Fruit fly (Drosophila melanogaster) whole organism, embryonic: ENCODE results near the gene Nasp.

Source experiments
- Abd-B ChIP-seq: fragments of 200-800 bp; sonication (Bioruptor generic); optimal IDR thresholded peaks from 2 replicates; lab custom pipeline; 2018; ENCODE audit warnings: missing biosample characterization, mild to moderate bottlenecking, missing genetic modification characterization, moderate library complexity
- Awh ChIP-seq: fragments of 200-800 bp; sonication (Bioruptor generic); IDR thresholded peaks from 2 replicates; pipeline ENCODE4, ENCODE4 v1.3.6; 2022; ENCODE audit warnings: missing biosample characterization, missing genetic modification characterization
- CG10209 ChIP-seq: fragments of 200-800 bp; sonication (Bioruptor generic); optimal IDR thresholded peaks from 3 replicates; lab custom pipeline; 2017; ENCODE audit warnings: missing biosample characterization, mild to moderate bottlenecking, missing genetic modification characterization, missing genetic modification reagents
- CG10431 ChIP-seq: fragments of 200-800 bp; sonication (Bioruptor generic); optimal IDR thresholded peaks from 3 replicates; lab custom pipeline; 2018; ENCODE audit warnings: missing biosample characterization, mild to moderate bottlenecking, missing genetic modification characterization
- CG10543 ChIP-seq: fragments of 200-800 bp; sonication (Bioruptor generic); optimal IDR thresholded peaks from 3 replicates; lab custom pipeline; 2017; ENCODE audit warnings: missing biosample characterization, mild to moderate bottlenecking, missing genetic modification characterization, moderate library complexity
- CG10959 ChIP-seq: fragments of 200-800 bp; sonication (Bioruptor generic); IDR thresholded peaks from 2 replicates; pipeline ENCODE4 v1.3.6; 2022; ENCODE audit warnings: missing biosample characterization, missing genetic modification characterization
- CG11093 ChIP-seq: fragments of 200-800 bp; sonication (Bioruptor generic); IDR thresholded peaks from 3 replicates; pipeline ENCODE4 v1.3.6; 2022; ENCODE audit warnings: missing biosample characterization, missing genetic modification characterization
- CG12659 ChIP-seq: fragments of 200-800 bp; sonication (Bioruptor generic); optimal IDR thresholded peaks from 3 replicates; lab custom pipeline; 2017; ENCODE audit warnings: mild to moderate bottlenecking, missing biosample characterization, missing genetic modification reagents, missing genetic modification characterization
- CG12942 ChIP-seq: fragments of 200-800 bp; sonication (Bioruptor generic); optimal IDR thresholded peaks from 3 replicates; lab custom pipeline; 2016; ENCODE audit warnings: missing biosample characterization, missing genetic modification characterization
- CG13123 ChIP-seq: fragments of 200-800 bp; sonication (Bioruptor generic); optimal IDR thresholded peaks from 2 replicates; lab custom pipeline; 2016; ENCODE audit warnings: missing biosample characterization, missing genetic modification characterization
- CG14014 ChIP-seq: fragments of 200-800 bp; sonication (Bioruptor generic); IDR thresholded peaks from 2 replicates; pipeline ENCODE4 v1.3.6; 2022; ENCODE audit warnings: missing biosample characterization, missing genetic modification characterization
- CG15696 ChIP-seq: fragments of 200-800 bp; sonication (Bioruptor generic); optimal IDR thresholded peaks from 2 replicates; lab custom pipeline; 2019; ENCODE audit warnings: missing biosample characterization, mild to moderate bottlenecking, missing genetic modification characterization, moderate library complexity
- CG18599 ChIP-seq: fragments of 200-800 bp; sonication (Bioruptor generic); optimal IDR thresholded peaks from 3 replicates; lab custom pipeline; 2017; ENCODE audit warnings: missing biosample characterization, missing genetic modification characterization, mild to moderate bottlenecking, moderate library complexity, missing genetic modification reagents
- CG18619 ChIP-seq: fragments of 200-800 bp; sonication (Bioruptor generic); optimal IDR thresholded peaks from 3 replicates; lab custom pipeline; 2017; ENCODE audit warnings: missing biosample characterization, mild to moderate bottlenecking, missing genetic modification characterization
- CG2712 ChIP-seq: fragments of 200-800 bp; optimal IDR thresholded peaks from 3 replicates; lab custom pipeline; 2019; ENCODE audit warnings: missing biosample characterization, mild to moderate bottlenecking, missing genetic modification characterization, moderate library complexity
- CG3281 ChIP-seq: fragments of 200-800 bp; sonication (Bioruptor generic); optimal IDR thresholded peaks from 3 replicates; lab custom pipeline; 2017; ENCODE audit warnings: missing biosample characterization, mild to moderate bottlenecking, missing genetic modification characterization
- CG3407 ChIP-seq: fragments of 200-800 bp; sonication (Bioruptor generic); optimal IDR thresholded peaks from 2 replicates; lab custom pipeline; 2018; ENCODE audit warnings: missing biosample characterization, mild to moderate bottlenecking, missing genetic modification characterization
- CG3838 ChIP-seq: fragments of 200-800 bp; sonication (Bioruptor generic); optimal IDR thresholded peaks from 3 replicates; lab custom pipeline; 2016; ENCODE audit warnings: missing biosample characterization, missing genetic modification characterization
- CG42726 ChIP-seq: fragments of 200-800 bp; sonication (Bioruptor generic); IDR thresholded peaks from 2 replicates; pipeline ENCODE4 v1.3.6; 2022; ENCODE audit warnings: missing biosample characterization, missing genetic modification characterization; ENCODE audit not compliant: partially characterized antibody
- CG4424 ChIP-seq: fragments of 200-800 bp; sonication (Bioruptor generic); optimal IDR thresholded peaks from 3 replicates; lab custom pipeline; 2016; ENCODE audit warnings: missing biosample characterization, missing genetic modification characterization
- CG6683 ChIP-seq: fragments of 200-800 bp; sonication (Bioruptor generic); optimal IDR thresholded peaks from 2 replicates; lab custom pipeline; 2017; ENCODE audit warnings: missing biosample characterization, mild to moderate bottlenecking, missing genetic modification characterization, missing genetic modification reagents
- CG6689 ChIP-seq: fragments of 200-800 bp; sonication (Bioruptor generic); IDR thresholded peaks from 2 replicates; pipeline ENCODE4 v1.3.6; 2022; ENCODE audit warnings: missing biosample characterization, missing genetic modification characterization
- CG6854 ChIP-seq: fragments of 200-800 bp; sonication (Bioruptor generic); optimal IDR thresholded peaks from 3 replicates; lab custom pipeline; 2017; ENCODE audit warnings: missing biosample characterization, mild to moderate bottlenecking, missing genetic modification characterization
- CG8388 ChIP-seq: fragments of 200-800 bp; sonication (Bioruptor generic); optimal IDR thresholded peaks from 2 replicates; lab custom pipeline; 2019; ENCODE audit warnings: missing biosample characterization, mild to moderate bottlenecking, missing genetic modification characterization, moderate library complexity
- CG9727 ChIP-seq: fragments of 200-800 bp; sonication (Bioruptor generic); optimal IDR thresholded peaks from 3 replicates; lab custom pipeline; 2017; ENCODE audit warnings: missing biosample characterization, mild to moderate bottlenecking, missing genetic modification characterization
- CG9876 ChIP-seq: fragments of 200-800 bp; sonication (Bioruptor generic); optimal IDR thresholded peaks from 2 replicates; lab custom pipeline; 2016; ENCODE audit warnings: missing biosample characterization, missing genetic modification characterization
- Deaf1 ChIP-seq: fragments of 200-800 bp; optimal IDR thresholded peaks from 3 replicates; lab custom pipeline; 2019; ENCODE audit warnings: missing biosample characterization, mild to moderate bottlenecking, missing genetic modification characterization, moderate library complexity
- Eip74EF ChIP-seq, 2 experiments: fragments of 200-800 bp in 1 of 2; fragments of >200 bp in 1 of 2; sonication (Bioruptor generic) in 1 of 2; optimal IDR thresholded peaks; 2 replicates each; lab custom pipeline; 2017 to 2019; ENCODE audit warnings: missing biosample characterization in 2 of 2, missing genetic modification characterization in 2 of 2, mild to moderate bottlenecking in 1 of 2, moderate library complexity in 1 of 2
- Gsc ChIP-seq: fragments of 200-800 bp; sonication (Bioruptor generic); IDR thresholded peaks from 2 replicates; pipeline ENCODE4 v1.3.6; 2022; ENCODE audit warnings: missing biosample characterization, missing genetic modification characterization
- Jarid2 ChIP-seq: fragments of 200-800 bp; sonication (Bioruptor generic); optimal IDR thresholded peaks from 3 replicates; lab custom pipeline; 2017; ENCODE audit warnings: mild to moderate bottlenecking, missing biosample characterization, missing genetic modification reagents, missing genetic modification characterization
- Nf-YC ChIP-seq: fragments of 200-800 bp; optimal IDR thresholded peaks from 3 replicates; lab custom pipeline; 2019; ENCODE audit warnings: missing biosample characterization, mild to moderate bottlenecking, missing genetic modification characterization, moderate library complexity
- Poxn ChIP-seq: fragments of 200-800 bp; sonication (Bioruptor generic); IDR thresholded peaks from 2 replicates; pipeline ENCODE4 v1.3.6; 2022; ENCODE audit warnings: missing biosample characterization, missing genetic modification characterization
- Ptx1 ChIP-seq: fragments of 200-800 bp; sonication (Bioruptor generic); IDR thresholded peaks from 2 replicates; pipeline ENCODE4 v1.3.6; 2022; ENCODE audit warnings: missing biosample characterization, missing genetic modification characterization
- aop ChIP-seq: fragments of 200-800 bp; sonication (Bioruptor generic); IDR thresholded peaks from 2 replicates; pipeline ENCODE4 v1.3.6; 2022; ENCODE audit warnings: missing biosample characterization, missing genetic modification characterization
- ara ChIP-seq: fragments of 200-800 bp; sonication (Bioruptor generic); IDR thresholded peaks from 2 replicates; pipeline ENCODE4 v1.3.6; 2022; ENCODE audit warnings: missing biosample characterization, missing genetic modification characterization
- bigmax ChIP-seq: fragments of 200-800 bp; sonication (Bioruptor generic); optimal IDR thresholded peaks from 2 replicates; lab custom pipeline; 2018; ENCODE audit warnings: missing biosample characterization, mild to moderate bottlenecking, missing genetic modification characterization
- cad ChIP-seq: fragments of >200 bp; optimal IDR thresholded peaks from 2 replicates; lab custom pipeline; 2017; ENCODE audit warnings: missing biosample characterization, missing genetic modification characterization
- dan ChIP-seq: fragments of 200-800 bp; sonication (Bioruptor generic); IDR thresholded peaks from 2 replicates; pipeline ENCODE4 v1.3.6; 2022; ENCODE audit warnings: missing biosample characterization, missing genetic modification characterization
- gcm2 ChIP-seq: fragments of 200-800 bp; sonication (Bioruptor generic); optimal IDR thresholded peaks from 2 replicates; lab custom pipeline; 2016; ENCODE audit warnings: missing biosample characterization, missing genetic modification characterization
- gem ChIP-seq: fragments of 200-800 bp; sonication (Bioruptor generic); optimal IDR thresholded peaks from 2 replicates; lab custom pipeline; 2019; ENCODE audit warnings: missing biosample characterization, mild to moderate bottlenecking, missing genetic modification characterization, moderate library complexity
- lab ChIP-seq: fragments of 200-800 bp; sonication (Bioruptor generic); optimal IDR thresholded peaks from 3 replicates; lab custom pipeline; 2017; ENCODE audit warnings: missing biosample characterization, missing genetic modification characterization, mild to moderate bottlenecking, moderate library complexity, missing genetic modification reagents
- lola ChIP-seq, 3 experiments: fragments of >200 bp in 2 of 3; fragments of 200-800 bp in 1 of 3; sonication (Bioruptor generic) in 1 of 3; optimal IDR thresholded peaks; 2 replicates each; lab custom pipeline; 2017 to 2019; ENCODE audit warnings: missing biosample characterization in 3 of 3, missing genetic modification characterization in 3 of 3, mild to moderate bottlenecking in 1 of 3, moderate library complexity in 1 of 3
- mam ChIP-seq: fragments of 200-800 bp; sonication (Bioruptor generic); optimal IDR thresholded peaks from 3 replicates; lab custom pipeline; 2016; ENCODE audit warnings: missing biosample characterization, missing genetic modification characterization
- mirr ChIP-seq: fragments of 200-800 bp; sonication (Bioruptor generic); optimal IDR thresholded peaks from 3 replicates; lab custom pipeline; 2018; ENCODE audit warnings: missing biosample characterization, mild to moderate bottlenecking, missing genetic modification characterization
- nmo ChIP-seq: fragments of 200-800 bp; sonication (Bioruptor generic); optimal IDR thresholded peaks from 2 replicates; lab custom pipeline; 2018; ENCODE audit warnings: missing biosample characterization, mild to moderate bottlenecking, missing genetic modification characterization, moderate library complexity
- odd ChIP-seq: fragments of 200-800 bp; sonication (Bioruptor generic); optimal IDR thresholded peaks from 2 replicates; lab custom pipeline; 2017; ENCODE audit warnings: missing biosample characterization, mild to moderate bottlenecking, missing genetic modification characterization
- onecut ChIP-seq: fragments of 200-800 bp; sonication (Bioruptor generic); IDR thresholded peaks from 2 replicates; pipeline ENCODE4 v1.3.6; 2022; ENCODE audit warnings: missing biosample characterization, missing genetic modification characterization
- slbo ChIP-seq: fragments of 200-800 bp; sonication (Bioruptor generic); IDR thresholded peaks from 2 replicates; pipeline ENCODE4 v1.3.6; 2022; ENCODE audit warnings: missing biosample characterization, missing genetic modification characterization
- sna ChIP-seq: fragments of 200-800 bp; sonication (Bioruptor generic); IDR thresholded peaks from 2 replicates; pipeline ENCODE4 v1.3.6; 2022; ENCODE audit warnings: missing biosample characterization, missing genetic modification characterization; ENCODE audit not compliant: partially characterized antibody
- ttk ChIP-seq: fragments of 200-800 bp; sonication (Bioruptor generic); IDR thresholded peaks from 2 replicates; pipeline ENCODE4 v2.1.2; 2022; ENCODE audit warnings: missing biosample characterization, missing genetic modification characterization
- yki ChIP-seq: fragments of >200 bp; optimal IDR thresholded peaks from 3 replicates; lab custom pipeline; 2018

The Nasp gene

DNA sequence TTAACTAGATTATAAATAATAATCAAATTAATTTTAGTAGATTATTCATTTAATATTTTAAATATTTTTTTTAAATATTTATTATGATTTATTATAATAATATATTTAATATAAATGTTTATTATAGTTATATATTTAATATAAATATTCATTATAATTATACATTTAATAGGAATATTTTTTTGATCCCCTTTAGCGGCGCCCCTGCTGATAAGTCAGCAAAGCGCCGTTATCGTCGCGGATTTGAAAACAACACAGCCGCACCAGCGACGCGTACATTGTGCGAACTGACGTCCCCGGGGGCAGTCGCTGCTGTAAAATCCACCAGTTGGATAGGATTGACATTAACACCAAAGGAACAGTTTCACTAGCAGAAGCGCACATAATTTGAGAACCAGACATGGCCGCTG, 34.9 kb upstream of the Nasp start, which contains the start of gene CG8112 (continued):
- peak; percentile 64 for TF ChIP-seq gem (tag; lab: Kevin White, UChicago)
- TF ChIP-seq CG11093 (GFP tag; lab: Robert Waterston, UW), result no peak
- TF ChIP-seq mirr (GFP tag; lab: Kevin White, UChicago), result no peak
- no peak for TF ChIP-seq Ptx1
- peak; percentile 16 for TF ChIP-seq CG10209 (GFP tag; lab: Kevin White, UChicago)
- TF ChIP-seq CG2712, result peak; percentile 34
- no peak for TF ChIP-seq Nf-YC
- TF ChIP-seq CG8388 (GFP tag; lab: Kevin White, UChicago), result peak; percentile 14
- peak; percentile 3 for TF ChIP-seq CG6854 (GFP tag; lab: Kevin White, UChicago)
- no peak for TF ChIP-seq mam
- no peak for TF ChIP-seq CG13123 (GFP tag; lab: Kevin White, UChicago)
- peak; percentile 65 for TF ChIP-seq lab (GFP tag; lab: Kevin White, UChicago)
- peak; percentile 45 for TF ChIP-seq odd
- TF ChIP-seq Abd-B (GFP tag; lab: Kevin White, UChicago), result no peak
- TF ChIP-seq CG3407, result no peak
- TF ChIP-seq CG6683 (GFP tag; lab: Kevin White, UChicago), result no peak
- peak; percentile 42 for TF ChIP-seq CG18619 (GFP tag; lab: Kevin White, UChicago)
- no peak for TF ChIP-seq ttk (GFP tag; lab: Robert Waterston, UW)
- TF ChIP-seq Jarid2 (GFP tag; lab: Kevin White, UChicago), result no peak
- no peak for TF ChIP-seq CG6689 (GFP tag; lab: Robert Waterston, UW)
- peak; percentile 38 for TF ChIP-seq CG12659
- no peak for TF ChIP-seq CG10431 (GFP tag; lab: Kevin White, UChicago)
- peak; percentile 48 for TF ChIP-seq CG18599 (GFP tag; lab: Kevin White, UChicago)
- TF ChIP-seq CG3838 (GFP tag; lab: Kevin White, UChicago), result no peak
- peak; percentile 28 for TF ChIP-seq CG9727
- TF ChIP-seq CG42726 (GFP tag; lab: Robert Waterston, UW), result no peak
- no peak for TF ChIP-seq sna (GFP tag; lab: Robert Waterston, UW)
- no peak for TF ChIP-seq bigmax
- no peak for TF ChIP-seq CG12942 (GFP tag; lab: Kevin White, UChicago)
- TF ChIP-seq nmo, result peak; percentile 3
- TF ChIP-seq CG4424 (GFP tag; lab: Kevin White, UChicago), result no peak
- no peak for TF ChIP-seq Eip74EF (GFP tag; optimal IDR thresholded peaks at IDR 0.05; lab: Kevin White, UChicago)
- TF ChIP-seq dan (GFP tag; lab: Robert Waterston, UW), result no peak
- no peak for TF ChIP-seq aop (GFP tag; lab: Robert Waterston, UW)
- TF ChIP-seq CG15696, result no peak
- no peak for TF ChIP-seq Gsc (GFP tag; lab: Robert Waterston, UW)
- no peak for TF ChIP-seq Awh (GFP tag; lab: Robert Waterston, UW)
- no peak for TF ChIP-seq yki (lab: Kevin White, UChicago)
- no peak for TF ChIP-seq cad (GFP tag; lab: Kevin White, UChicago)
- TF ChIP-seq Deaf1 (tag; lab: Kevin White, UChicago), result no peak
- TF ChIP-seq CG9876 (GFP tag; lab: Kevin White, UChicago), result no peak
- TF ChIP-seq Poxn, result no peak
- no peak for TF ChIP-seq onecut
- TF ChIP-seq CG14014, result no peak
- TF ChIP-seq ara (GFP tag; lab: Robert Waterston, UW), result no peak
- TF ChIP-seq CG10959 (GFP tag; lab: Robert Waterston, UW), result no peak
- TF ChIP-seq CG3281, result peak; percentile 19
- TF ChIP-seq lola (GFP tag; optimal IDR thresholded peaks at IDR 0.05; lab: Kevin White, UChicago), result peak in 1 of 3 experiments; percentile 2
- peak; percentile 16 for TF ChIP-seq CG10543 (GFP tag; lab: Kevin White, UChicago)
- TF ChIP-seq slbo, result no peak
- no peak for TF ChIP-seq gcm2 (GFP tag; lab: Kevin White, UChicago)
